Fruit fly (Drosophila melanogaster): ENCODE measurements around the gene SH3PX1.
A peak's percentile ranks its signal among the peaks of the same experiment; 100 is the strongest.

The SH3PX1 gene

DNA sequence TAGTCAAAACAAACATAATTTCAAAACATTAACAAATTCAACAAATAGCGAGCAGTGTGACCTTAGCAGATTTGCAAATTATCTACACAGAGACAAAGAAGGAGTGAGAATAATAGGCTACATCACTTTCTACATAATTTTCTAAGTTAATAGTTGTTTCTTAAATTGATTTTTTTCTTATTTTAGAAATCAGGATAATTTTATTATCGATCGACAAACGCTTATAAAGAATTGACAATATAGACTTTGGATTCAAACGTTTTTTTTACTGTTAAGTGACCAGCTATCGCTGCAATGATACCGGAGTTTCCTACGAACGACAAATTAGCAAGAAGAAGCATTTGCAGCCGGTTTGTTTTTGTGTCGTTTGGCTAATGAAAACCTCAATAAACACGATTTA lies 9.5 kb upstream of the SH3PX1 start, which contains the start of the genes nbs and defl (continued):
- TF ChIP-seq Blimp-1 (GFP tag; optimal IDR thresholded peaks at IDR 0.05) = no peak
- no peak for TF ChIP-seq CG6254 (GFP tag; optimal IDR thresholded peaks at IDR 0.05)
- TF ChIP-seq CG1603 (tag; optimal IDR thresholded peaks at IDR 0.05) = no peak
- TF ChIP-seq CG15269 (tag; optimal IDR thresholded peaks at IDR 0.05) = no peak
- peak; percentile 54 for TF ChIP-seq Bteb2 (GFP tag; optimal IDR thresholded peaks at IDR 0.05)
- peak; percentile 53 for TF ChIP-seq CG10147 (GFP tag; optimal IDR thresholded peaks at IDR 0.05)
- no peak for TF ChIP-seq z (GFP tag; IDR thresholded peaks at IDR 0.05)
- peak; percentile 55 for TF ChIP-seq CG4328 (GFP tag; optimal IDR thresholded peaks at IDR 0.05)
- peak; percentile 35 for TF ChIP-seq kay (GFP tag; optimal IDR thresholded peaks at IDR 0.05)
- peak; percentile 37 for TF ChIP-seq Atf3 (GFP tag; optimal IDR thresholded peaks at IDR 0.05)
- TF ChIP-seq CG8281 (tag; optimal IDR thresholded peaks at IDR 0.05) = no peak
- peak; percentile 70 for TF ChIP-seq Chrac-16 (GFP tag; optimal IDR thresholded peaks at IDR 0.05)
- no peak for TF ChIP-seq CG30431 (GFP tag; optimal IDR thresholded peaks at IDR 0.05)
- no peak for TF ChIP-seq da (GFP tag; optimal IDR thresholded peaks at IDR 0.05)
- no peak for TF ChIP-seq CG6683 (GFP tag; optimal IDR thresholded peaks at IDR 0.05)
- TF ChIP-seq NK7.1 (GFP tag; optimal IDR thresholded peaks at IDR 0.05) = no peak
- no peak for TF ChIP-seq CG4707 (GFP tag; optimal IDR thresholded peaks at IDR 0.05)
- peak; percentile 63 for TF ChIP-seq Atf-2 (GFP tag; optimal IDR thresholded peaks at IDR 0.05)
- peak; percentile 55 for TF ChIP-seq croc (GFP tag; conservative IDR thresholded peaks at IDR 0.05)
- TF ChIP-seq bbx (GFP tag; IDR thresholded peaks at IDR 0.05; ENCODE audit: partially characterized antibody) = no peak
- TF ChIP-seq CG2202 (tag; optimal IDR thresholded peaks at IDR 0.05) = no peak
- peak; percentile 66 for TF ChIP-seq Fer3 (tag; optimal IDR thresholded peaks at IDR 0.05)
- TF ChIP-seq gfzf (GFP tag; optimal IDR thresholded peaks at IDR 0.05) = peak; percentile 63
- TF ChIP-seq chinmo (GFP tag; IDR thresholded peaks at IDR 0.05; ENCODE audit: partially characterized antibody) = no peak
- TF ChIP-seq org-1 (GFP tag; optimal IDR thresholded peaks at IDR 0.05) = no peak
- peak; percentile 67 for TF ChIP-seq CG10366 (GFP tag; IDR thresholded peaks at IDR 0.05)
- TF ChIP-seq eve (GFP tag; optimal IDR thresholded peaks at IDR 0.05) = no peak
- TF ChIP-seq p53 (GFP tag; optimal IDR thresholded peaks at IDR 0.05) = no peak
- peak; percentile 74 for TF ChIP-seq Hsf (GFP tag; optimal IDR thresholded peaks at IDR 0.05)
- TF ChIP-seq prd (optimal IDR thresholded peaks at IDR 0.05) = no peak
- TF ChIP-seq prd (GFP tag; IDR thresholded peaks at IDR 0.05) = peak; percentile 84
- TF ChIP-seq H2.0 (GFP tag; IDR thresholded peaks at IDR 0.05) = peak; percentile 51; the same call in 1 of the 2 replicates
- TF ChIP-seq tna (GFP tag; IDR thresholded peaks at IDR 0.05; ENCODE audit: partially characterized antibody) = no peak
- TF ChIP-seq hth (optimal IDR thresholded peaks at IDR 0.05) = no peak
- peak; percentile 47 for TF ChIP-seq cato (GFP tag; optimal IDR thresholded peaks at IDR 0.05; ENCODE audit: borderline replicate concordance)
- peak; percentile 48 for TF ChIP-seq Antp (GFP tag; optimal IDR thresholded peaks at IDR 0.05)
- no peak for TF ChIP-seq CG6854 (GFP tag; optimal IDR thresholded peaks at IDR 0.05)
- TF ChIP-seq maf-S (GFP tag; optimal IDR thresholded peaks at IDR 0.05) = peak; percentile 32
- no peak for TF ChIP-seq Sox102F (GFP tag; optimal IDR thresholded peaks at IDR 0.05)
- TF ChIP-seq wor (GFP tag; IDR thresholded peaks at IDR 0.05) = no peak
- no peak for TF ChIP-seq otp (GFP tag; IDR thresholded peaks at IDR 0.05)
- peak; percentile 55 for TF ChIP-seq CG4820 (GFP tag; optimal IDR thresholded peaks at IDR 0.05)
- peak; percentile 62; the same call in 2 of the 3 replicates for TF ChIP-seq ase (GFP tag; IDR thresholded peaks at IDR 0.05)
- no peak for TF ChIP-seq Lhr (GFP tag; optimal IDR thresholded peaks at IDR 0.05)
- TF ChIP-seq ato (GFP tag; IDR thresholded peaks at IDR 0.05; ENCODE audit: partially characterized antibody) = no peak
- TF ChIP-seq CG11696 (GFP tag; IDR thresholded peaks at IDR 0.05) = no peak
- no peak for TF ChIP-seq ash1 (GFP tag; optimal IDR thresholded peaks at IDR 0.05)
- peak; percentile 56 for TF ChIP-seq tin (GFP tag; optimal IDR thresholded peaks at IDR 0.05)
- TF ChIP-seq CG3995 (GFP tag; optimal IDR thresholded peaks at IDR 0.05) = peak; percentile 96
- no peak for TF ChIP-seq Hr78 (GFP tag; optimal IDR thresholded peaks at IDR 0.05)
- TF ChIP-seq esg (GFP tag; conservative IDR thresholded peaks at IDR 0.05) = peak; percentile 54

All from whole organism, embryonic.